Worm (Caenorhabditis elegans) whole organism, mixed stage, embryonic: Measurements from ENCODE around the gene morc-1.
A peak's percentile ranks its signal among the peaks of the same experiment; 100 is the strongest.

Source experiments
- M03D4.4 ChIP-seq: sonication (generic microtip); optimal IDR thresholded peaks from 2 replicates; lab custom pipeline; 2017; ENCODE audit warnings: mild to moderate bottlenecking, missing genetic modification characterization, missing compliant biosample characterization
- bed-3 ChIP-seq: fragments of 200-800 bp; sonication (Bioruptor generic); optimal IDR thresholded peaks from 3 replicates; lab custom pipeline; 2018; ENCODE audit warnings: mild to moderate bottlenecking, missing genetic modification characterization, moderate library complexity, missing compliant biosample characterization
- blmp-1 ChIP-seq: fragments of 150-350 bp; optimal IDR thresholded peaks from 2 replicates; lab custom pipeline; 2014; ENCODE audit warnings: missing biosample characterization, missing genetic modification characterization
- ceh-39 ChIP-seq: fragments of 150-350 bp; optimal IDR thresholded peaks from 2 replicates; lab custom pipeline; 2014; ENCODE audit warnings: missing biosample characterization, missing genetic modification characterization
- ceh-43 ChIP-seq: fragments of 200-800 bp; sonication (Bioruptor generic); optimal IDR thresholded peaks from 2 replicates; lab custom pipeline; 2018; ENCODE audit warnings: mild to moderate bottlenecking, missing genetic modification characterization, moderate library complexity, missing compliant biosample characterization
- ceh-83 ChIP-seq: fragments of 200-800 bp; sonication (Bioruptor generic); optimal IDR thresholded peaks from 2 replicates; lab custom pipeline; 2018; ENCODE audit warnings: mild to moderate bottlenecking, missing genetic modification characterization, missing compliant biosample characterization
- ces-1 ChIP-seq: fragments of 150-350 bp; optimal IDR thresholded peaks from 2 replicates; lab custom pipeline; 2014; ENCODE audit warnings: missing biosample characterization, missing genetic modification reagents, missing genetic modification characterization
- elt-1 ChIP-seq: sonication (generic microtip); optimal IDR thresholded peaks from 2 replicates; lab custom pipeline; 2017; ENCODE audit warnings: missing genetic modification characterization, mild to moderate bottlenecking, missing compliant biosample characterization, antibody characterized with exemption, moderate library complexity, borderline replicate concordance; ENCODE audit not compliant: insufficient read depth
- elt-3 ChIP-seq: fragments of 150-350 bp; optimal IDR thresholded peaks from 2 replicates; lab custom pipeline; 2014; ENCODE audit warnings: missing biosample characterization, missing genetic modification characterization
- flh-1 ChIP-seq: fragments of 200-800 bp; sonication (Bioruptor generic); optimal IDR thresholded peaks from 2 replicates; lab custom pipeline; 2018; ENCODE audit warnings: mild to moderate bottlenecking, missing genetic modification characterization, moderate library complexity, missing compliant biosample characterization
- ham-2 ChIP-seq: fragments of 200-800 bp; sonication (Bioruptor generic); optimal IDR thresholded peaks from 2 replicates; lab custom pipeline; 2018; ENCODE audit warnings: mild to moderate bottlenecking, missing genetic modification characterization, missing compliant biosample characterization
- lin-13 ChIP-seq: fragments of 150-350 bp; optimal IDR thresholded peaks from 2 replicates; lab custom pipeline; 2014; ENCODE audit warnings: missing biosample characterization, missing genetic modification characterization
- lin-32 ChIP-seq: fragments of 200-800 bp; sonication (Bioruptor generic); optimal IDR thresholded peaks from 2 replicates; lab custom pipeline; 2018; ENCODE audit warnings: mild to moderate bottlenecking, missing genetic modification characterization, missing compliant biosample characterization
- lsy-2 ChIP-seq: fragments of 150-350 bp; optimal IDR thresholded peaks from 2 replicates; lab custom pipeline; 2014; ENCODE audit warnings: missing biosample characterization, missing genetic modification characterization
- mab-5 ChIP-seq: fragments of 150-350 bp; optimal IDR thresholded peaks from 2 replicates; lab custom pipeline; 2014; ENCODE audit warnings: missing biosample characterization, missing genetic modification characterization
- mep-1 ChIP-seq: fragments of 150-350 bp; optimal IDR thresholded peaks from 2 replicates; lab custom pipeline; 2017; ENCODE audit warnings: missing biosample characterization, missing genetic modification reagents, missing genetic modification characterization, inconsistent platforms
- nhr-12 ChIP-seq: fragments of 150-350 bp; optimal IDR thresholded peaks from 2 replicates; lab custom pipeline; 2014; ENCODE audit warnings: missing biosample characterization, missing genetic modification characterization
- nhr-2 ChIP-seq: fragments of 150-350 bp; optimal IDR thresholded peaks from 2 replicates; lab custom pipeline; 2014; ENCODE audit warnings: missing biosample characterization, missing genetic modification characterization
- nhr-237 ChIP-seq: fragments of 150-350 bp; optimal IDR thresholded peaks from 2 replicates; lab custom pipeline; 2014; ENCODE audit warnings: missing biosample characterization, missing genetic modification characterization
- nhr-28 ChIP-seq: fragments of 150-350 bp; optimal IDR thresholded peaks from 2 replicates; lab custom pipeline; 2014; ENCODE audit warnings: missing biosample characterization, missing genetic modification characterization
- nhr-76 ChIP-seq: sonication (generic microtip); optimal IDR thresholded peaks from 2 replicates; lab custom pipeline; 2017; ENCODE audit warnings: missing biosample characterization, missing genetic modification characterization
- pha-4 ChIP-seq: fragments of 150-350 bp; optimal IDR thresholded peaks from 2 replicates; lab custom pipeline; 2018; ENCODE audit warnings: missing biosample characterization, missing genetic modification reagents, missing genetic modification characterization
- sem-2 ChIP-seq: fragments of 200-800 bp; sonication (Bioruptor generic); optimal IDR thresholded peaks from 2 replicates; lab custom pipeline; 2018; ENCODE audit warnings: mild to moderate bottlenecking, missing genetic modification characterization, missing compliant biosample characterization
- sptf-1 ChIP-seq: sonication (generic microtip); optimal IDR thresholded peaks from 2 replicates; lab custom pipeline; 2017; ENCODE audit warnings: mild to moderate bottlenecking, missing genetic modification characterization, moderate library complexity, missing compliant biosample characterization
- tbx-8 ChIP-seq: fragments of 200-800 bp; sonication (Bioruptor generic); optimal IDR thresholded peaks from 2 replicates; lab custom pipeline; 2018; ENCODE audit warnings: mild to moderate bottlenecking, missing genetic modification characterization, moderate library complexity, missing compliant biosample characterization
- unc-120 ChIP-seq: sonication (generic microtip); optimal IDR thresholded peaks from 2 replicates; lab custom pipeline; 2017; ENCODE audit warnings: missing genetic modification characterization, missing compliant biosample characterization; ENCODE audit not compliant: poor library complexity, severe bottlenecking
- unc-39 ChIP-seq: fragments of 150-350 bp; optimal IDR thresholded peaks from 2 replicates; lab custom pipeline; 2014; ENCODE audit warnings: missing biosample characterization, missing genetic modification characterization
- unc-62 ChIP-seq: fragments of 150-350 bp; optimal IDR thresholded peaks from 2 replicates; lab custom pipeline; 2014; ENCODE audit warnings: missing biosample characterization, missing genetic modification reagents, missing genetic modification characterization
- zip-8 ChIP-seq: fragments of 150-350 bp; optimal IDR thresholded peaks from 2 replicates; lab custom pipeline; 2014; ENCODE audit warnings: missing biosample characterization, missing genetic modification characterization
- ztf-11 ChIP-seq: fragments of 150-350 bp; optimal IDR thresholded peaks from 2 replicates; lab custom pipeline; 2014; ENCODE audit warnings: missing biosample characterization, missing genetic modification characterization

morc-1 gene

ce11 chrIII:5171945-5172344 is 34.8 kb downstream of the morc-1 start, which contains the start of gene prp-19:
TSS of gene prp-19 (minus strand) at chrIII:5172045.
- no peak for TF ChIP-seq lsy-2
- no peak for TF ChIP-seq tbx-8
- TF ChIP-seq sptf-1 (tag; lab: Kevin White, UChicago): no peak
- TF ChIP-seq unc-62: no peak
- TF ChIP-seq bed-3 (GFP tag; lab: Kevin White, UChicago): no peak
- TF ChIP-seq zip-8 (tag; lab: Kevin White, UChicago): no peak
- no peak for TF ChIP-seq elt-3
- no peak for TF ChIP-seq mep-1 (tag; lab: Kevin White, UChicago)

ce11 chrIII:5169699-5170098 is 37.0 kb downstream of the morc-1 start, which contains the start of gene ulp-1:
TSS of gene ulp-1 (minus strand) at chrIII:5169799.
- TF ChIP-seq ham-2 (GFP tag; lab: Kevin White, UChicago): no peak
- TF ChIP-seq flh-1: no peak
- TF ChIP-seq sptf-1 (tag; lab: Kevin White, UChicago): no peak
- no peak for TF ChIP-seq ztf-11 (tag; lab: Kevin White, UChicago)
- no peak for TF ChIP-seq sem-2
- no peak for TF ChIP-seq M03D4.4 (tag; lab: Kevin White, UChicago)
- TF ChIP-seq, all 35 proteins: peak for 0

ce11 chrIII:5165745-5166144 is 41.0 kb downstream of the morc-1 start:
- no peak for TF ChIP-seq flh-1

- TF ChIP-seq blmp-1 (no peak), ceh-39 (tag; lab: Kevin White, UChicago) (no peak), nhr-76 (tag; lab: Kevin White, UChicago) (no peak), nhr-2 (tag; lab: Kevin White, UChicago) (no peak), unc-62 (no peak), ceh-83 (GFP tag; lab: Kevin White, UChicago) (no peak), ham-2 (GFP tag; lab: Kevin White, UChicago) (no peak), zip-8 (tag; lab: Kevin White, UChicago) (no peak), sem-2 (no peak)
These were observed 41.5 kb downstream of the morc-1 start, which contains the start of gene T10F2.2 for ce11 chrIII:5165211-5165610. TSS of gene T10F2.2 (minus strand) at chrIII:5165311.

- no peak for TF ChIP-seq unc-120
- TF ChIP-seq lsy-2: no peak
- TF ChIP-seq elt-1 (tag; lab: Kevin White, UChicago): no peak
- TF ChIP-seq M03D4.4 (tag; lab: Kevin White, UChicago): no peak
- peak; percentile 73 for TF ChIP-seq ces-1 (GFP tag; lab: Kevin White, UChicago)
- no peak for TF ChIP-seq nhr-12 (tag; lab: Kevin White, UChicago)
- TF ChIP-seq mep-1 (tag; lab: Kevin White, UChicago): peak; percentile 30
- no peak for TF ChIP-seq mab-5 (tag; lab: Kevin White, UChicago)
- no peak for TF ChIP-seq ztf-11 (tag; lab: Kevin White, UChicago)
These were observed 43.7 kb downstream of the morc-1 start, which contains the start of gene gars-1 for ce11 chrIII:5162820-5163631. TSS of gene gars-1 (minus strand) at chrIII:5163627.

- TF ChIP-seq lin-32 (GFP tag; lab: Kevin White, UChicago): no peak
- no peak for TF ChIP-seq elt-3
- TF ChIP-seq lsy-2: no peak
- TF ChIP-seq ces-1 (GFP tag; lab: Kevin White, UChicago): no peak
- TF ChIP-seq sem-2: no peak
- no peak for TF ChIP-seq mep-1 (tag; lab: Kevin White, UChicago)
- no peak for TF ChIP-seq M03D4.4 (tag; lab: Kevin White, UChicago)
- TF ChIP-seq elt-1 (tag; lab: Kevin White, UChicago): no peak
- no peak for TF ChIP-seq nhr-28 (tag; lab: Kevin White, UChicago)
- no peak for TF ChIP-seq ham-2 (GFP tag; lab: Kevin White, UChicago)
These were observed 45.9 kb downstream of the morc-1 start for ce11 chrIII:5160803-5161202.

ce11 chrIII:5159505-5159904 is 47.2 kb downstream of the morc-1 start, which contains the start of gene T10F2.5:
TSS of gene T10F2.5 (minus strand) at chrIII:5159605.
- TF ChIP-seq elt-3 (no peak), unc-62 (no peak), nhr-237 (tag; lab: Kevin White, UChicago) (no peak), flh-1 (no peak), mep-1 (tag; lab: Kevin White, UChicago) (no peak), unc-39 (no peak), ztf-11 (tag; lab: Kevin White, UChicago) (no peak), nhr-28 (tag; lab: Kevin White, UChicago) (no peak), nhr-76 (tag; lab: Kevin White, UChicago) (no peak), pha-4 (no peak), elt-1 (tag; lab: Kevin White, UChicago) (no peak), lin-13 (tag; lab: Kevin White, UChicago) (no peak), ceh-43 (GFP tag; lab: Kevin White, UChicago) (no peak), M03D4.4 (tag; lab: Kevin White, UChicago) (no peak), nhr-2 (tag; lab: Kevin White, UChicago) (no peak)
